Fruit fly (Drosophila melanogaster): ENCODE results near the gene CycC.

CycC gene

DNA sequence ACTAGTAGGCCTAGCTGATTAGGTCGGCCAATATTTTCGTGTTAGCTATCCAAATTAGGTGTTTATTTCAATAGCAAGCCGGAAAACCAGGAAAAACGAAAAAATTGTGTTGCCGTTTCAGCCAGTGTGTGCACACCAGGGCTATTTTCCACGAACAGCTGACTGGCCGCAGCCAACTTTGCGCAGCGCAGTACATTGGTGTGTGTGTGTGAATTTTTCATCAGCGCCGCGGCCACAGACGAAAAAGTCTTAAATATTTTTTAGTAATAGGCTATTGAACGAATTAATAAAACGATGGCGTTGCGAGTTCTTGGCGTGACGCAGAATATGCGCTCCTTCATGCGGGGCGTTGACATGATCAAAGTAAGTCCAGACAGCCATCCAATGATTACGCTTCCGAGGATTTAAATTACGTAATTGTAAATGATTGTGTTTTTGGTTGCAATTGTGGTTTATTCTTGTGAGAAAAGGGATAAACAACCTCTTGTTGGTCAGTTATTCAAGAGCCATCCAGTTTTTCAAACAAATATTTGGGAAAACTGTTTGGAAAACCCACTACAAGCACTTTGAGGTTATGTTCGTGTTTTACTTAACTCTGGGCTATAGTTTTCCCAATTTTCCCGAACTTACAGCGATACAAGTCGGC is at the start of gene CycC, which contains the start of gene UQCR-C1:
TSS of gene CycC (minus strand) at position 142 of the 646 bp plus-strand sequence.
TSS of gene UQCR-C1 (plus strand) at position 168 of the 646 bp plus-strand sequence.
- no peak for TF ChIP-seq CG17801 (GFP tag; optimal IDR thresholded peaks at IDR 0.05; ENCODE audit: partially characterized antibody)

DNA sequence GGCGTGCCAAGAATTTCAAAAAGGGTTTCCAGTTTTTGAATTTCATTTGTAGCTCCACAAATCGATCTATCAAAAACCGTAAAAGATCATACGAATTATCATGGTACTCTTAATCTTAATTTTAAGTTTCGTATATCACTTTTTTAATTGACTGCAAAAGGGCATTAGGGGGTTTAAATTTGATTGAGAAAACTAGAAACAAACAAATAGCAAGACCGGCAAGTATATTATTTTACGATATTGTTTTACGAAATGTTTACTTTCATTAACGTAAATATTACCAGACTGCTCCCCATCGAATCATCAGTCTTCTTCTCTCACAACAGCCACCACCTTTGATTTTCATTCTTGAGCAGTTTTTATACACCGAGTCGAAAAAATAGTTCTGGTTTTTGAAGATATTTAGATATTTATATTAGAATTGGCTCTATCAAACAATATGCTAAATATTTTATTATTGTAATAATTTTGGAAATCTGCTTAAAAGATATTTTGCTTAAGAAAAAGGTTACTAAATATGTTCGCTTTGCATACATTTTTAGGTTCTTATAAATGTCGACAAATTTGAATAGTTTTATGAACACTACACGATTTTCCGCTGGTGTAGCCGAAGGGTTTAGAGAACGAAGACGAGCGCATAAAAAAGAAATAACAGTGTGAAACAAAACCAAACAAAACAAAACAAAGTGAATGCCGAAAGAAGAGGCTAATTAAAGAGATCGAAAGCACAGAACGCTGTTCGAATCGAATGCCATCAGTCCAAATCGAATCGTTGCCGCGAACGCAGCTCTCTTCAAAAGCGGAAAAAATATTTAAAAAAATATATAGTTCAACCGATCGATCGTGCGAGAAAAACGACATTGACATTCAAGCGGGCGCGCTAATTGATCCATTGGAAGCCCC is 28.2 kb upstream of the CycC start, which contains the start of gene Sdr:
TSS of gene Sdr (plus strand) at position 702 of the 903 bp plus-strand sequence.
- peak; percentile 82 for TF ChIP-seq CG17801 (GFP tag; optimal IDR thresholded peaks at IDR 0.05; ENCODE audit: partially characterized antibody)

DNA sequence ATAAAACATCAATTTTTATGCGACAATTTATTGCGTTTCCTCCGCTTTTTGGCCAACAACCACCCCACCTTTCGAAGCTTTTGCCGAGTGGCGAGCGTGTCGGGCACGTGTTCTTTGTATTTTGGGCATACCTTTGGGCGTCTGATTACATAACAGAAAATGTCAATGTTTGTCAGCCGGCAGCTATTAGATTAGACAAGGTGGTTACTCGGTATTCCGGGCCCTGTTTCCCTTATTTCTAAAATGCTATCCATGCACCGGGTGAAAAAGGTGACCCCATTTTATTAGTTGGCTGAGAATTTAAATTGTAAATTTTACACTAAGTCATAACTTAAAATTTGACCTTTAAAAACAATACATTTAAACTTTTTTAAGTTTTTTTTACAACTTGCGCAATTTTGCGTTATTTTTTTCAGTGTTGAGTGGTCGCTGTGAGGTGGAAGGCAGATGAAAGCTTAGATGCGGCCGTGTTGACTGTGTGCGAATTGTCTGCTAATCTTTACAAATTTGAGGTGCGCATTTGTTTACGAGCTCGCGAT is 22.5 kb upstream of the CycC start:
- no peak for TF ChIP-seq CG17801 (GFP tag; optimal IDR thresholded peaks at IDR 0.05; ENCODE audit: partially characterized antibody)

DNA sequence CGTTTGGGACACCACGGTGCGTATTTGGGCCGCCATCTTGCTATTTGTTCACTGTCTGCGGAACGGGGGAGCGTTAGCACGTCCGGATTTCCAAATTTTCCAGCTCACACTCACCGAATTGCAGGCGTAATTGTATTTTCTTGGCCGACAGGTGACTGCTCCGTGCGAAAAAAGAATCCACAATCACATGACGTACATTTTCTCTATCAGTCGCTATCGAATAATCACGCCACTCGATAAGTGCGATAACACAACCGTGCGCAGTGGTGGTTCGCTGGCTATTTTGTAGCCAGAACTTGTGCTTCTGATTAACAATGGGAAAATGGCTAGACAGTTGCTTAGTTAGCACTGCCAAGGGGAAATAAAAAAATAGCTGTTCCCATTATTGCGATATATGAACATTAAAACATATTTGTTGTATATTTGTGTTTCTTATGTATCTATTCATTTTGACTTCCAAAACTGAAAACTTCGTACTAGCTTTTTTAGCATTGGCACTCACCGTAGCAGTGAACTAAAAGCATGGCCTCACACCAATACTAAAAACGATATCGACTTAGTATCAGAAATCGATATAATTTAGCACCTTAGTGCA is 13.9 kb upstream of the CycC start, which contains the start of gene VhaPPA1-1:
TSS of gene VhaPPA1-1 (minus strand) at position 225 of the 595 bp plus-strand sequence.
- TF ChIP-seq CG17801 (GFP tag; optimal IDR thresholded peaks at IDR 0.05; ENCODE audit: partially characterized antibody) = peak; percentile 52

DNA sequence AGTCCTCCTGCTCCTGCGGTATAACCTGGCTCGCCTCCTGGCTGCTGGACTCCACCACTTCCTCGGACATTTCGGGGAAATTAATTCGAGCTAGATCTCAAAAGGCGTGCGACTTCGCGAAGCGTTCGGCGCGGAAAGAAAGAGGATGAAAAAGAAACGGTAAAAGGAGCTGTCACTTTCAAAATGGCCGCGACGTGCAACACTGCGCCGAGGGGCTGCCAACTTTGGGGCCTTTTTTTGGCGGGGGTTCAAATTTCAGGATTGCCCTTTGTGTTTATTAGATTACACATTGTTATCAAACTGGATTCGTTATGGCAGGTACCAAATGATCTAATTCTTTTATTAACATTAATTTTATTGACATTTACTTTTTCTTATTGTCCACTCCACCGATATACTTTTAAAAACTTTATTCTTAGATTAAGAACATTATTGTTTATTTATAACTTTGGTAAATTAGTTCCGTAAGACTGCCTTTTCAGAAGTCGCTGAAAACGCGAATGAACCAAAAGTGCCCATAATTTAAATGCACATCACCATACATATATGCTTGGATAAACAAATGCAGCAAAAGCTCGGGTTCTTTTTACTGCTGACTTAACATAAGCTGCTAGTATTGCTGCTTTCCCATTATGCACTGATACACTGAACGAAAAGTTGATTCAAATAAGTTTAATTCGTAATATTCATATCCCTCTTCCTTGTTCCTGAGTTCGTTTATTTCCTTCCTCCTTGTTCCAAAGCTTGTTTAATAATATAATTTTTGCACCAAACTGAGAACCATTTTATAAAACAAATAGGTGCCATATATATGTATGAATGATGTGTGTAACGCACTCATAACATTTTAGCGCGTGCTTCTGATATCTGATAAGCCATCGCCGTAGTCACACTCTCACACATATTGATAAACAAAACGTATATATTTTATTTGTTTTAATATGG is 11.7 kb upstream of the CycC start, which contains the start of gene RpS5b:
TSS of gene RpS5b (minus strand) at position 156 of the 945 bp plus-strand sequence.
- peak; percentile 56 for TF ChIP-seq CG17801 (GFP tag; optimal IDR thresholded peaks at IDR 0.05; ENCODE audit: partially characterized antibody)

DNA sequence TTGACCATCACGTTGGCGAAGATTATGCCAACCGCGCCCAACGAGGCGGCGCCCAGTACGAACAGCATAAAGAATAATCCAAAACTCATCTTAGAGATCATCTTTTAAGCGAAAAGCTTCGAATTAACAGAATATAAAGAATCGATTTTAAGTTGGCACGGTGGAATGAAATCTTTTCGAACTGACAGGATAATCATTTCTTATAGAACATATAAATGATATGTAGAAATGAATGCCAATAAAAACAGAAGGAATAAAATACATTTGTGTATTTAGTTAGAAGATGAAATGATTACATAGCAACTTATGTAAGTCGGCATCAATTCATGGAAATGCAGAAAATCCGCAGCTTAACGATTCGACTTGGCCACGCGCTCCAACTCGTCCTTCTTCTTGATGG is 10.2 kb upstream of the CycC start, which contains the start of gene VhaPPA1-2:
TSS of gene VhaPPA1-2 (minus strand) at position 101 of the 400 bp plus-strand sequence.
- TF ChIP-seq CG17801 (GFP tag; optimal IDR thresholded peaks at IDR 0.05; ENCODE audit: partially characterized antibody) = no peak

DNA sequence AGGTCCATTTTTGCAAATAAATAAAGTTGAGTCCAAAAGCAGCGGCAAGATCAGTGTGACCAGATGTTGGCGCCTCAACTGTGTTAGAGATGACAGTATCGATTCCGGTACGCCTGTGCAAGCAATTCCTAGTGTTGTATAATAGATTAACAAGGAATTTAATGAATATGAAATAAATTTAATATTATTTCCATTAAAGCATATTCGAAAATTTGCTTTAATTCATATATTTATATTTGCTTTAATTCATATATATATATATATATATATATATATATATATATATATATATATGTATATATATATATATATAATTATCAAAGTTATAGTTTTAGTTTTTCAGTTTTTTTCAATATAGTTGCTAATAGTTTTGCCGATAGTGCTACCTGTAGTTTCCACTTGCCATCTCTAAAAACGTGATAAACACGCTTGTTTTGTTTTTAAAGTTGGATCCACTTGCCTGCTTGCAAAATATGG is 8.3 kb upstream of the CycC start, which contains the start of the genes Nup93-2 and CG3817:
TSS of gene Nup93-2 (minus strand) at position 93 of the 477 bp plus-strand sequence.
TSS of gene CG3817 (plus strand) at position 460 of the 477 bp plus-strand sequence.
- TF ChIP-seq CG17801 (GFP tag; optimal IDR thresholded peaks at IDR 0.05; ENCODE audit: partially characterized antibody) = peak; percentile 85

DNA sequence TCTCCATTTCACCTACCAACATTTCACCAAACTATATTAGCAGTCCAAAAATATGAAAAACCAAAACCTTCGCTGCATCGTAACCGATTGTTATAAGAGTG is 4.6 kb upstream of the CycC start, which contains the start of gene CG14860:
TSS of gene CG14860 (plus strand) at position 2 of the 101 bp plus-strand sequence.
- no peak for TF ChIP-seq CG17801 (GFP tag; optimal IDR thresholded peaks at IDR 0.05; ENCODE audit: partially characterized antibody)

DNA sequence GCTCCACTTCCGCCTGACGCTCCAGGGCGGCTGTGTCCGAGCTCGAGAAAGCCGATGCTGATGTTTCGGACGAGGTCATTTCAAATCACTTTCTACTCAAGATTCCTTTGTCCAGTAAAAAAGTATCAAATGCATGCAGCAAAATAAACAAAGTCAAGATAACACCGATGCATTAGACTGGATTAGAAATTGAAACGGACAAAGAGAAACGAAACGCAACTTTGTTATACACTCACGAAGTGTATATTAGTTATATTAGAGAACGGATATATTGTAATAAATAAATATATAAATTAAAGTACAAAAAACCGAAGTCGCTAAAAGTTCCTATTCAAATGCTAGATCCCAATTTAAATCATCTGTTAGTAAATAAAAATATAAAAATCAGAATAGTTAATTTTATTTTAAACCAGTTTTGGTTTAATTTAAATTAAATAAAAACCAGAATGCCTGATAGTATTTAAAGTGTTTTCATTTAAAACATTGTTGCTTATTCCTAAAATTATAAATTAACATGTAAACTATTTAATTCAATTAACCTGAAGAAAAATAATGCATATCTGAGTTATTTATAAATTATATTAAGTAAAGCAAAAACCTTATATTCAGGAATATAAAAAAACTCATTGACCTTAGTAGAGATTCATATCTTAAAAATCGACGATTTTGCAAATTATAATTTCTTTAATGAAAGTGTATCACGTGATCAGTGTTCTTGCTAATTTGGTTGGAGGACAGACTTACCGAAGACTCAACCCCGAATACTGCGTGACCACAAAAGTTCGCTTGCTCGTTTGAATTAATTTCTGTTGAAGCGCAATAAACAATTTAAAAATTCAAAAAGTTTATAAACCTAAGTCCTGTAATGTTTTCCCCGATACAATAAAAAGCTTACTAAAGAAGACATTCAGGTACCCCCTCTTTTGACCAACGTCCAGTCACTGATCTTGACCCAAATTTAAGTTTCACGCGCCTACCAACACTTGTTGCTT is 4.1 kb upstream of the CycC start, which contains the start of gene Dph2:
TSS of gene Dph2 (minus strand) at position 164 of the 992 bp plus-strand sequence.
- TF ChIP-seq CG17801 (GFP tag; optimal IDR thresholded peaks at IDR 0.05; ENCODE audit: partially characterized antibody) = peak; percentile 80

DNA sequence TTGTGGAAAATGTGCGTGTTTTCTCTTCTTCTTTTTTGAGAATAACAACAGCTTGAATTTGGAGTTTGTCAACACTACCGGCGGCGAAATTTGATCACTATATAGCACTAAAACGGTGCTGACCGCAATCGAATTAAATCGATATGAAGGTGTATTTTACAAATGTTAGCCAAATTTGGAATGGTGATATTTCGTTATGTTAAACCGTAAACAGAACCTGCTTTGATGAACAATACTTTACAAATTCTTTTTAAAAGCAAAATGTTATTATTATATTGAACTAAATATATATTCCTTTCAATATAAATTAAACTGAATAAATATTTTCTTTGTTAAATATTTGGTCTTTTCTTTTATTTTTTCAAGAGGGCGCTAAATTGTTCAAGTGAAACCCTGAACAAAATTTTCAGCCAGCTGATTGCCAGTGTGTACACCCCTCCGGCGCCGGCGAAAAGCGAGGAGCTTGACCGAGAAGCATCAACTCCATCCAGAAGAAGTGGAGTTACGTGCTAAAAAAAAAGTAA is 3.9 kb downstream of the CycC start, which contains the start of the genes Rrp6, CG33331 and CG33332:
TSS of gene Rrp6 (minus strand) at position 236 of the 524 bp plus-strand sequence.
TSS of gene CG33331 (plus strand) at position 446 of the 524 bp plus-strand sequence.
TSS of gene CG33332 (plus strand) at position 446 of the 524 bp plus-strand sequence.
- peak; percentile 85 for TF ChIP-seq CG17801 (GFP tag; optimal IDR thresholded peaks at IDR 0.05; ENCODE audit: partially characterized antibody)

DNA sequence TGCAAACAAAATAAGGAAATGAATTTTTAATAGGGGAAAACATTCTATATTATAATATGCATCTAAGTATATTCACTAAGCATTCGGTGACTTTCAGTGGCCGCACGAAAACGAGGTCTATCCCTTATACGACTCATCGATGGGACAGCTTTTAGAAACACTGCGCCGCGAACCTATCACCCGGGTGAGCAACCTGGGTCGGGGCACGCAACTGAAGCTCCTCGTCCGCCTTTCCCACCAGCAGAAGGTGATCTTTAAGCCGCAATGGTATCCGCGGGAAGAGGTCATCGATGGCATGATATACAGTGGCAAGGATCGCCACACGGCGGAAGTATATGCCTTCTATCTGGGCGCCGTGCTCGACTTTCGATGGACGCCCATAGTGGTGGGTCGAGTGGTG is 9.1 kb downstream of the CycC start:
- no peak for TF ChIP-seq CG17801 (GFP tag; optimal IDR thresholded peaks at IDR 0.05; ENCODE audit: partially characterized antibody)

DNA sequence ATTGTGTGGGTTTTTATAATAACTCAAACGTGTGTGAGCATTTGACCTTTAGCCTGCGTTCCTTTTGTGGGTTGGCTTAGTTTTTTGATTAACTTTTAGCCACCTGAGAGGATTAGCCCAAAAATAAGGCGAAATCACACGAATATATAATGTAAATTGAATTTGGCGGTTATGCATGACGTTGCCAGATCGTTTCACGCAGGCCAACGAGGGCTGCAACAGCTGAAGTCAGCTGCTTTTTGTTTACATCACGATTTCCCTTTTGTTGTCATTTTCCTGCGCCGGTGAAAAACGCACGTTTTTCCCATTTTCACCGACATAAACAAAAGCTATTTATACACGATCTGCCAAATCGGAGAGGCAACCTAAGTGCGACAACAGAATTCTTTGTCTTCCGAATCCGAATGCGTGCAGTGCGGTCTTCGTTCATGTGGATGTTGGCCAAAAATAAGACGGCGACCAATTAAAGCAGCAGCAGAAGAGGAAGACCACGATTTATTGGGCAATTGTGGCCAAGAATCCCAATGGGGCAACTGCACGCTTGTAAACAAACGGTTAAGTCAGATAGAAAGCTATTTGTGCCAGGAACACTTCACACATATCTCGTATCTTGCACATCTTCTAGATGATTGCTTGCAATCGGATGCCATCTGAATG is 10.7 kb downstream of the CycC start, which contains the start of gene CG3631:
TSS of gene CG3631 (plus strand) at position 251 of the 657 bp plus-strand sequence.
- peak; percentile 21 for TF ChIP-seq CG17801 (GFP tag; optimal IDR thresholded peaks at IDR 0.05; ENCODE audit: partially characterized antibody)

All from ovary, adult (tissue).